Worm (Caenorhabditis elegans) whole organism, L1 larva: ENCODE data around the gene R160.6.

Experiments
- C16A3.4 ChIP-seq: fragments of 150-350 bp; optimal IDR thresholded peaks from 2 replicates; lab custom pipeline; 2014; ENCODE audit warnings: missing biosample characterization, missing genetic modification characterization
- F16B12.6 ChIP-seq: fragments of 150-350 bp; optimal IDR thresholded peaks from 2 replicates; lab custom pipeline; 2014; ENCODE audit warnings: missing biosample characterization, missing genetic modification characterization
- aha-1 ChIP-seq: fragments of 150-350 bp; optimal IDR thresholded peaks from 2 replicates; lab custom pipeline; 2014; ENCODE audit warnings: missing biosample characterization, missing genetic modification characterization
- alr-1 ChIP-seq: fragments of 200-800 bp; sonication (Bioruptor generic); optimal IDR thresholded peaks from 2 replicates; lab custom pipeline; 2018; ENCODE audit warnings: borderline replicate concordance, mild to moderate bottlenecking, missing genetic modification characterization, missing compliant biosample characterization
- blmp-1 ChIP-seq: fragments of 150-350 bp; optimal IDR thresholded peaks from 2 replicates; lab custom pipeline; 2014; ENCODE audit warnings: missing biosample characterization, missing genetic modification characterization
- ceh-63 ChIP-seq: fragments of 200-800 bp; sonication (Bioruptor generic); optimal IDR thresholded peaks from 2 replicates; lab custom pipeline; 2018; ENCODE audit warnings: mild to moderate bottlenecking, missing genetic modification characterization, missing compliant biosample characterization
- ceh-82 ChIP-seq, 3 experiments: fragments of 150-350 bp in 1 of 3; sonication (generic microtip) in 2 of 3; optimal IDR thresholded peaks; 2 replicates each; lab custom pipeline; 2014 to 2017; ENCODE audit warnings: missing biosample characterization in 3 of 3, missing genetic modification characterization in 3 of 3
- dsc-1 ChIP-seq: sonication (generic microtip); optimal IDR thresholded peaks from 2 replicates; lab custom pipeline; 2016; ENCODE audit warnings: mild to moderate bottlenecking, missing genetic modification characterization, missing compliant biosample characterization
- efl-3 ChIP-seq: fragments of 200-800 bp; sonication (Bioruptor generic); optimal IDR thresholded peaks from 2 replicates; lab custom pipeline; 2018; ENCODE audit warnings: mild to moderate bottlenecking, missing genetic modification characterization, missing compliant biosample characterization
- egl-27 ChIP-seq, 2 experiments: fragments of 150-350 bp in 1 of 2; sonication (generic microtip); optimal IDR thresholded peaks; 3 replicates each; lab custom pipeline; 2017 to 2018; ENCODE audit warnings: missing biosample characterization in 2 of 2, missing genetic modification characterization in 2 of 2, missing genetic modification reagents in 2 of 2
- elt-2 ChIP-seq: sonication (generic microtip); optimal IDR thresholded peaks from 2 replicates; lab custom pipeline; 2016; ENCODE audit warnings: missing genetic modification characterization, mild to moderate bottlenecking, inconsistent platforms, missing compliant biosample characterization, missing genetic modification reagents
- ets-5 ChIP-seq: fragments of 200-800 bp; sonication (Bioruptor generic); IDR thresholded peaks from 2 replicates; pipeline ENCODE4 v1.3.6; 2022; ENCODE audit warnings: missing genetic modification characterization, missing compliant biosample characterization
- fkh-10 ChIP-seq: sonication (generic microtip); optimal IDR thresholded peaks from 2 replicates; lab custom pipeline; 2017; ENCODE audit warnings: missing biosample characterization, missing genetic modification reagents, missing genetic modification characterization
- fkh-4 ChIP-seq: sonication (generic microtip); optimal IDR thresholded peaks from 2 replicates; lab custom pipeline; 2016; ENCODE audit warnings: missing compliant biosample characterization, missing genetic modification characterization, borderline replicate concordance
- grh-1 ChIP-seq: fragments of 200-800 bp; sonication (Bioruptor generic); IDR thresholded peaks from 2 replicates; pipeline ENCODE4 v1.3.6; 2022; ENCODE audit warnings: missing genetic modification reagents, missing genetic modification characterization, missing compliant biosample characterization
- hpl-2 ChIP-seq: fragments of 150-350 bp; optimal IDR thresholded peaks from 2 replicates; lab custom pipeline; 2014; ENCODE audit warnings: missing biosample characterization, missing genetic modification reagents, missing genetic modification characterization
- jun-1 ChIP-seq: fragments of 150-350 bp; optimal IDR thresholded peaks from 2 replicates; lab custom pipeline; 2014; ENCODE audit warnings: missing biosample characterization, missing genetic modification reagents, missing genetic modification characterization
- lin-14 ChIP-seq: fragments of 200-800 bp; sonication (Bioruptor generic); optimal IDR thresholded peaks from 2 replicates; lab custom pipeline; 2018; ENCODE audit warnings: mild to moderate bottlenecking, missing genetic modification characterization, moderate library complexity, missing compliant biosample characterization
- lin-15B ChIP-seq: fragments of 150-350 bp; sonication (generic microtip); optimal IDR thresholded peaks from 3 replicates; lab custom pipeline; 2014; ENCODE audit warnings: missing biosample characterization, missing genetic modification characterization
- lin-35 ChIP-seq, 2 experiments: fragments of 150-350 bp; optimal IDR thresholded peaks; 2 replicates each; lab custom pipeline; 2014; ENCODE audit warnings: missing biosample characterization in 2 of 2, missing genetic modification characterization in 2 of 2, missing genetic modification reagents in 2 of 2
- lir-3 ChIP-seq: sonication (generic microtip); optimal IDR thresholded peaks from 2 replicates; lab custom pipeline; 2016; ENCODE audit warnings: mild to moderate bottlenecking, missing genetic modification characterization, moderate library complexity, missing compliant biosample characterization; ENCODE audit not compliant: poor library complexity
- lsy-2 ChIP-seq, 2 experiments: fragments of 150-350 bp; optimal IDR thresholded peaks; 2 replicates each; lab custom pipeline; 2014; ENCODE audit warnings: missing biosample characterization in 2 of 2, missing genetic modification characterization in 2 of 2
- mep-1 ChIP-seq: fragments of 150-350 bp; optimal IDR thresholded peaks from 2 replicates; lab custom pipeline; 2014; ENCODE audit warnings: missing biosample characterization, missing genetic modification characterization
- nhr-11 ChIP-seq: fragments of 150-350 bp; optimal IDR thresholded peaks from 2 replicates; lab custom pipeline; 2014; ENCODE audit warnings: missing biosample characterization, missing genetic modification characterization
- nhr-19 ChIP-seq: fragments of 200-800 bp; sonication (Bioruptor generic); conservative IDR thresholded peaks from 2 replicates; pipeline ENCODE4 v1.3.6; 2022; ENCODE audit warnings: missing genetic modification characterization, missing compliant biosample characterization
- nhr-20 ChIP-seq: sonication (generic microtip); optimal IDR thresholded peaks from 2 replicates; lab custom pipeline; 2016; ENCODE audit warnings: mild to moderate bottlenecking, missing genetic modification characterization, missing compliant biosample characterization
- nhr-47 ChIP-seq: sonication (generic microtip); optimal IDR thresholded peaks from 2 replicates; lab custom pipeline; 2016; ENCODE audit warnings: mild to moderate bottlenecking, missing genetic modification characterization, moderate library complexity, missing compliant biosample characterization
- nhr-77 ChIP-seq: fragments of 150-350 bp; optimal IDR thresholded peaks from 2 replicates; lab custom pipeline; 2014; ENCODE audit warnings: missing biosample characterization, missing genetic modification characterization
- nhr-84 ChIP-seq: sonication (generic microtip); optimal IDR thresholded peaks from 2 replicates; lab custom pipeline; 2017; ENCODE audit warnings: missing biosample characterization, missing genetic modification characterization
- nhr-85 ChIP-seq: sonication (generic microtip); peaks from one replicate; lab custom pipeline; 2016; ENCODE audit warnings: missing genetic modification characterization, inconsistent platforms, missing compliant biosample characterization
- pag-3 ChIP-seq: sonication (generic microtip); optimal IDR thresholded peaks from 2 replicates; lab custom pipeline; 2017; ENCODE audit warnings: missing genetic modification characterization, mild to moderate bottlenecking, missing compliant biosample characterization, antibody characterized with exemption, borderline replicate concordance; ENCODE audit not compliant: insufficient read depth
- rnt-1 ChIP-seq: sonication (generic microtip); optimal IDR thresholded peaks from 2 replicates; lab custom pipeline; 2016; ENCODE audit warnings: mild to moderate bottlenecking, missing genetic modification characterization, moderate library complexity, missing compliant biosample characterization
- snpc-4 ChIP-seq: fragments of 150-350 bp; optimal IDR thresholded peaks from 2 replicates; lab custom pipeline; 2014; ENCODE audit warnings: missing biosample characterization, missing genetic modification characterization
- snu-23 ChIP-seq: sonication (generic microtip); optimal IDR thresholded peaks from 2 replicates; lab custom pipeline; 2016; ENCODE audit warnings: missing genetic modification characterization, missing compliant biosample characterization
- sptf-1 ChIP-seq: fragments of 150-350 bp; optimal IDR thresholded peaks from 2 replicates; lab custom pipeline; 2014; ENCODE audit warnings: missing biosample characterization, missing genetic modification characterization
- swsn-7 ChIP-seq: sonication (generic microtip); optimal IDR thresholded peaks from 2 replicates; lab custom pipeline; 2016; ENCODE audit warnings: missing genetic modification characterization, missing compliant biosample characterization
- tbx-2 ChIP-seq: sonication (generic microtip); optimal IDR thresholded peaks from 2 replicates; lab custom pipeline; 2016; ENCODE audit warnings: missing genetic modification characterization, missing compliant biosample characterization
- tlp-1 ChIP-seq: fragments of 150-350 bp; optimal IDR thresholded peaks from 2 replicates; lab custom pipeline; 2014; ENCODE audit warnings: missing biosample characterization, missing genetic modification characterization
- unc-86 ChIP-seq: sonication (generic microtip); optimal IDR thresholded peaks from 2 replicates; lab custom pipeline; 2016; ENCODE audit warnings: missing genetic modification characterization, missing compliant biosample characterization
- xbp-1 ChIP-seq: sonication (generic microtip); optimal IDR thresholded peaks from 2 replicates; lab custom pipeline; 2016; ENCODE audit warnings: missing genetic modification characterization, missing compliant biosample characterization
- ztf-11 ChIP-seq, 2 experiments: sonication (generic microtip); optimal IDR thresholded peaks; 2 replicates each; lab custom pipeline; 2016 to 2017; ENCODE audit warnings: missing genetic modification characterization in 2 of 2, missing biosample characterization in 1 of 2, missing compliant biosample characterization in 1 of 2
- ztf-4 ChIP-seq: fragments of 150-350 bp; optimal IDR thresholded peaks from 2 replicates; lab custom pipeline; 2014; ENCODE audit warnings: missing biosample characterization, missing genetic modification characterization

R160.6 gene

DNA sequence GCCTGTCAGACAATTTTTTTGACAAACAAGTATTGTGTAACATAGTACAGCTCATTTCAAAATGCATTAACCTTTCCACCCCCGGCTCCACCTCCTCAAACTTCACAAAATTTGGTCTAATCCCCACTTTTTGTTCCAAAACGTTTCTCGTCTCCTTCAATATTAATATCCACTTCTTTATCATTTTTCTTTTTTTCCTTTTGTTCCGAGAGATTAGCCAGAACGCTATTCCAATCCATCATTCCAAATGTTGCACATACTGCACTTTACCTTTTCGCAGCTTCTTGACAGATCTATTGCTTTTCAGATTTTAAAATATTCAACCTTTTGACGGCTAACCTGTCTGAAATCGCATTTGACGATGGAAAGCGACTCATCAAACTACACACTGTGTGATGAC is 29.8 kb upstream of the R160.6 start, which contains the start of gene D1079.1:
D1079.1 (plus strand) TSS at position 301 of the 400 bp plus-strand sequence.
- TF ChIP-seq ztf-11 (tag; optimal IDR thresholded peaks at IDR 0.05; lab: Kevin White, UChicago), result no peak
- no peak for TF ChIP-seq lir-3 (tag; lab: Kevin White, UChicago)
- TF ChIP-seq lin-14 (GFP tag; lab: Kevin White, UChicago), result no peak
- no peak for TF ChIP-seq egl-27 (tag; optimal IDR thresholded peaks at IDR 0.05; lab: Kevin White, UChicago)
- no peak for TF ChIP-seq grh-1 (GFP tag; lab: Robert Waterston, UW)

DNA sequence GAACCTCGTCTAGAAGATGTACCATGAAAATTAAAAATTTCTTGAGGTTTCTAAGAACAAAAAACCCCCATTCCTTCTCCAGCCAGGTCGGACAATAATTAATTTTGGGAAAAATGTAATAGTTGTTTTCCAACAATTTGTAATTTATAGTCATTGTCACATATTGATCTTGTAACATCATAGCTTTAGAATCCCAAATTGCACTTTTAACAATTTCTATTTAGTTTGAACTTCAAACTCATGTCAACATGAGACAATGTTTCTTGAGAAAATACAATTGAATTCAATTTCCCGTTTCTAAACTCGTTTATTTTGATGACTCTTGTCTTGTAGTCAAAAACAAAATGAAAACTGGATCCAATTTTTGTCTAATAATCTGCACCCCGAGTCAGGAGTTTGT is 27.3 kb upstream of the R160.6 start:
- TF ChIP-seq lin-14 (GFP tag; lab: Kevin White, UChicago) (no peak), tbx-2 (tag; lab: Kevin White, UChicago) (no peak), pag-3 (tag; lab: Kevin White, UChicago) (no peak), tlp-1 (tag; lab: Kevin White, UChicago) (no peak), C16A3.4 (tag; lab: Kevin White, UChicago) (no peak), blmp-1 (tag; lab: Kevin White, UChicago) (no peak), mep-1 (tag; lab: Kevin White, UChicago) (no peak), fkh-4 (tag; lab: Kevin White, UChicago) (no peak), nhr-85 (no peak), nhr-84 (no peak), ceh-82 (tag; optimal IDR thresholded peaks at IDR 0.05; lab: Kevin White, UChicago) (no peak)

DNA sequence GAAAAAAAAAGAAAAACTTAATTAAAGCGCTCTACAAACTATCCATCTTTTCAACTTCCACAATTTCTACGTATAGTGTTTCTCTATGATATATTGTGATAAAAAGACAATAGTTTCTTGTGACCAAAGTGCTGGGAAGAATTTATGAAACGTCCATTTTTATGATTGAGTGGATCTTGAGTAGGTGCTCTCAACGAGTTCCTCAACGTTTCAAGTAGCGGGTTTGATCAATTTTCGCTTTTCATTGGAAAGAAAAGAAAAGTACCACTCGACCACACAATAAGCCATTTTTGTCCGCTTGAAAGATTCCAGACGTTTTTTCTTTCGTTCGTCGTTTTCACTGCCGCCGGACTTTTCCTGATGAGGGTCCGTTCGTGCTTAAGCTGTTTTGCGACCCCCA is 24.4 kb upstream of the R160.6 start:
- TF ChIP-seq fkh-4 (tag; lab: Kevin White, UChicago) (no peak), fkh-10 (peak; percentile 55), nhr-20 (tag; lab: Kevin White, UChicago) (no peak), lin-14 (GFP tag; lab: Kevin White, UChicago) (peak; percentile 28), snpc-4 (tag; lab: Kevin White, UChicago) (no peak)
- TF ChIP-seq, all 84 proteins: peak for 2

DNA sequence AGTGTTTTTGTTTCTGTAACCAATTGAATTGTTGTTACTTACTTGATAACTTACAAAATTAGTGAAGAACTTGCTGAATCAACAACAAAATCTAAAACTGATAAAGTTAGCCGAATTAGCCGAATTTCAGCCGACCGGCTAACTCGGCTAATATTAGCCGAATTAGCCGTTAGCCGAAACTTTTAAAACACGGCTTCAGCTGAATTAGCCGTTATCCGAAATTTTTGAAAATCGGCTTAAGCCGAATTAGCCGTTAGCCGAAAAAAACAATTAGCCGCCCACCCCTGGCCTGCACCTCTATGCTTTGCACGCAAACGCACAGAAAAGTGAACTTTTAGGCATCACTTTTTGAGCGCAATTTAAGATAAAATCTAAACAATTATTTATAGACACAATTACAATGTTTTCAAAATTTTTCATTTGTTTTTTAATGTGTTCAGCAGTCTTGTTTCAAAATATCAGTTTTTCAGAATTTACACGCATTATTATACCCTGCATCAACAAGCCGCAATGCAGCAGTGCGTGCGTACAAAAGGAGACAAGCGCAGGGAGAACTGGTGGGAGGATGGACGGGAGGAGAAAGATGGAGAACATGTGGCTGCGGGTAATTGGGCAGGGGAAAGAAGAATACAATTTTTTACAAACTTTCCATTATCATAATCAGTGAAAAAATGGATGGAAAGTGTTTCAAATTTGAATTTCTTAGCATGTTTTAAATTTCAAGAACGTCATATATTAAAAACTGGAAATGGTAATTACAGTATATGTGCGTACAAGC is 22.2 kb upstream of the R160.6 start:
- TF ChIP-seq swsn-7 (peak; percentile 68), ztf-4 (tag; lab: Kevin White, UChicago) (peak; percentile 43), F16B12.6 (peak; percentile 7), efl-3 (GFP tag; lab: Kevin White, UChicago) (peak; percentile 53), rnt-1 (tag; lab: Kevin White, UChicago) (peak; percentile 84), ets-5 (GFP tag; lab: Robert Waterston, UW) (no peak), hpl-2 (GFP tag; lab: Kevin White, UChicago) (peak; percentile 66), elt-2 (tag; lab: Kevin White, UChicago) (peak; percentile 57), lin-15B (no peak), lin-14 (GFP tag; lab: Kevin White, UChicago) (peak; percentile 74), alr-1 (tag; lab: Kevin White, UChicago) (no peak), nhr-11 (tag; lab: Kevin White, UChicago) (no peak), grh-1 (GFP tag; lab: Robert Waterston, UW) (peak; percentile 54; the same call in 1 of the 2 replicates), unc-86 (tag; lab: Kevin White, UChicago) (peak; percentile 14), snu-23 (GFP tag; lab: Kevin White, UChicago) (peak; percentile 92), nhr-47 (peak; percentile 84), tlp-1 (tag; lab: Kevin White, UChicago) (no peak), dsc-1 (tag; lab: Kevin White, UChicago) (peak; percentile 87), lsy-2 (tag; optimal IDR thresholded peaks at IDR 0.05; lab: Kevin White, UChicago) (peak; percentile 51 to 68), nhr-85 (peak; percentile 85), nhr-77 (tag; lab: Kevin White, UChicago) (peak; percentile 78), nhr-20 (tag; lab: Kevin White, UChicago) (peak; percentile 80), tbx-2 (tag; lab: Kevin White, UChicago) (peak; percentile 76), lin-35 (GFP tag; optimal IDR thresholded peaks at IDR 0.05; lab: Kevin White, UChicago) (peak; percentile 27 to 80), sptf-1 (tag; lab: Kevin White, UChicago) (no peak), jun-1 (peak; percentile 83), aha-1 (tag; lab: Kevin White, UChicago) (no peak), lir-3 (tag; lab: Kevin White, UChicago) (peak; percentile 37), nhr-19 (GFP tag; lab: Robert Waterston, UW) (peak; percentile 74), ceh-63 (GFP tag; lab: Kevin White, UChicago) (no peak), xbp-1 (tag; lab: Kevin White, UChicago) (peak; percentile 67)
